Fruit fly (Drosophila melanogaster) whole organism, embryonic: ENCODE measurements around the gene CG12056.
A peak's percentile ranks its signal among the peaks of the same experiment; 100 is the strongest.

Experiments
- BEAF-32 ChIP-seq: fragments of 200-800 bp; sonication (Bioruptor generic); optimal IDR thresholded peaks from 3 replicates; lab custom pipeline; 2017; ENCODE audit warnings: missing biosample characterization, missing genetic modification characterization, mild to moderate bottlenecking, moderate library complexity, missing genetic modification reagents
- Bdp1 ChIP-seq: fragments of 200-800 bp; sonication (Bioruptor generic); optimal IDR thresholded peaks from 3 replicates; lab custom pipeline; 2016; ENCODE audit warnings: missing biosample characterization, missing genetic modification characterization
- BtbVII ChIP-seq: fragments of 200-800 bp; sonication (Bioruptor generic); optimal IDR thresholded peaks from 3 replicates; lab custom pipeline; 2017; ENCODE audit warnings: missing biosample characterization, mild to moderate bottlenecking, missing genetic modification characterization
- CG10267 ChIP-seq: fragments of 200-800 bp; sonication (Bioruptor generic); optimal IDR thresholded peaks from 2 replicates; lab custom pipeline; 2018; ENCODE audit warnings: missing biosample characterization, mild to moderate bottlenecking, missing genetic modification characterization, moderate library complexity
- CG11696 ChIP-seq: fragments of 200-800 bp; sonication (Bioruptor generic); IDR thresholded peaks from 2 replicates; pipeline ENCODE4 v1.3.6; 2022; ENCODE audit warnings: missing biosample characterization, missing genetic modification characterization
- CG14710 ChIP-seq: fragments of 200-800 bp; sonication (Bioruptor generic); optimal IDR thresholded peaks from 3 replicates; lab custom pipeline; 2019; ENCODE audit warnings: missing biosample characterization, mild to moderate bottlenecking, missing genetic modification characterization, moderate library complexity
- CG15601 ChIP-seq: fragments of 200-800 bp; sonication (Bioruptor generic); optimal IDR thresholded peaks from 3 replicates; lab custom pipeline; 2019; ENCODE audit warnings: missing biosample characterization, mild to moderate bottlenecking, missing genetic modification characterization, moderate library complexity
- CG1602 ChIP-seq: fragments of 200-800 bp; sonication (Bioruptor generic); optimal IDR thresholded peaks from 3 replicates; lab custom pipeline; 2016; ENCODE audit warnings: missing biosample characterization, missing genetic modification characterization
- CG2129 ChIP-seq: fragments of 200-800 bp; sonication (Bioruptor generic); IDR thresholded peaks from 2 replicates; pipeline ENCODE4 v1.3.6; 2022; ENCODE audit warnings: missing biosample characterization, missing genetic modification characterization; ENCODE audit not compliant: partially characterized antibody
- CG30431 ChIP-seq: fragments of 200-800 bp; sonication (Bioruptor generic); optimal IDR thresholded peaks from 2 replicates; lab custom pipeline; 2017; ENCODE audit warnings: missing biosample characterization, missing genetic modification characterization
- CG3065 ChIP-seq: fragments of 200-800 bp; sonication (Bioruptor generic); optimal IDR thresholded peaks from 2 replicates; lab custom pipeline; 2016; ENCODE audit warnings: missing biosample characterization, missing genetic modification characterization
- CG33213 ChIP-seq: fragments of 200-800 bp; sonication (Bioruptor generic); optimal IDR thresholded peaks from 3 replicates; lab custom pipeline; 2016; ENCODE audit warnings: missing biosample characterization, missing genetic modification characterization
- CG6791 ChIP-seq: fragments of 200-800 bp; sonication (Bioruptor generic); IDR thresholded peaks from 3 replicates; pipeline ENCODE4 v1.3.6; 2022; ENCODE audit warnings: missing biosample characterization, missing genetic modification characterization; ENCODE audit not compliant: partially characterized antibody
- CG7372 ChIP-seq: fragments of 200-800 bp; sonication (Bioruptor generic); IDR thresholded peaks from 2 replicates; pipeline ENCODE4 v1.3.6; 2022; ENCODE audit warnings: missing biosample characterization, missing genetic modification characterization
- CG8281 ChIP-seq: fragments of 200-800 bp; sonication (Bioruptor generic); optimal IDR thresholded peaks from 2 replicates; lab custom pipeline; 2018; ENCODE audit warnings: missing biosample characterization, mild to moderate bottlenecking, missing genetic modification characterization, moderate library complexity
- CG8765 ChIP-seq: fragments of 200-800 bp; sonication (Bioruptor generic); IDR thresholded peaks from 2 replicates; pipeline ENCODE4 v1.3.6; 2022; ENCODE audit warnings: missing biosample characterization, missing genetic modification characterization
- CG8944 ChIP-seq: fragments of 200-800 bp; sonication (Bioruptor generic); optimal IDR thresholded peaks from 3 replicates; lab custom pipeline; 2016; ENCODE audit warnings: missing biosample characterization, missing genetic modification characterization
- CG9817 ChIP-seq: fragments of 200-800 bp; sonication (Bioruptor generic); optimal IDR thresholded peaks from 2 replicates; lab custom pipeline; 2018; ENCODE audit warnings: missing biosample characterization, mild to moderate bottlenecking, missing genetic modification characterization, moderate library complexity
- D19B ChIP-seq: fragments of 200-800 bp; sonication (Bioruptor generic); optimal IDR thresholded peaks from 2 replicates; lab custom pipeline; 2017; ENCODE audit warnings: missing biosample characterization, mild to moderate bottlenecking, missing genetic modification characterization
- Dp ChIP-seq: fragments of 200-800 bp; sonication (Bioruptor generic); optimal IDR thresholded peaks from 2 replicates; lab custom pipeline; 2018; ENCODE audit warnings: missing biosample characterization, mild to moderate bottlenecking, missing genetic modification characterization, moderate library complexity
- Dref ChIP-seq: fragments of 200-800 bp; sonication (Bioruptor generic); IDR thresholded peaks from 2 replicates; pipeline ENCODE4 v1.3.6; 2022; ENCODE audit warnings: missing biosample characterization, missing genetic modification characterization
- H2.0 ChIP-seq: fragments of 200-800 bp; sonication (Bioruptor generic); IDR thresholded peaks from 2 replicates; pipeline ENCODE4 v1.3.6; 2022; ENCODE audit warnings: missing biosample characterization, missing genetic modification characterization
- HLHmδ ChIP-seq: fragments of 200-800 bp; sonication (Bioruptor generic); optimal IDR thresholded peaks from 2 replicates; lab custom pipeline; 2018; ENCODE audit warnings: missing biosample characterization, mild to moderate bottlenecking, missing genetic modification characterization, moderate library complexity
- Hey ChIP-seq: fragments of 200-800 bp; sonication (Bioruptor generic); optimal IDR thresholded peaks from 3 replicates; lab custom pipeline; 2018; ENCODE audit warnings: missing biosample characterization, mild to moderate bottlenecking, missing genetic modification characterization
- Hsf ChIP-seq: fragments of 200-800 bp; sonication (Bioruptor generic); optimal IDR thresholded peaks from 3 replicates; lab custom pipeline; 2016; ENCODE audit warnings: missing biosample characterization, missing genetic modification characterization
- Lim3 ChIP-seq: fragments of 200-800 bp; sonication (Bioruptor generic); IDR thresholded peaks from 2 replicates; pipeline ENCODE4 v1.3.6; 2022; ENCODE audit warnings: missing biosample characterization, missing genetic modification characterization
- MBD-R2 ChIP-seq: fragments of 200-800 bp; sonication (Bioruptor generic); IDR thresholded peaks from 2 replicates; pipeline ENCODE4 v1.3.6; 2022; ENCODE audit warnings: missing biosample characterization, missing genetic modification characterization
- Mad ChIP-seq: fragments of 200-800 bp; sonication (Bioruptor generic); optimal IDR thresholded peaks from 2 replicates; lab custom pipeline; 2016; ENCODE audit warnings: missing biosample characterization, missing genetic modification characterization
- Mes4 ChIP-seq: fragments of 200-800 bp; sonication (Bioruptor generic); optimal IDR thresholded peaks from 2 replicates; lab custom pipeline; 2016; ENCODE audit warnings: missing biosample characterization, missing genetic modification characterization
- Neu2 ChIP-seq: fragments of 200-800 bp; sonication (Bioruptor generic); optimal IDR thresholded peaks from 3 replicates; lab custom pipeline; 2016; ENCODE audit warnings: missing biosample characterization, missing genetic modification characterization, borderline replicate concordance
- NfI ChIP-seq: fragments of 200-800 bp; sonication (Bioruptor generic); optimal IDR thresholded peaks from 3 replicates; lab custom pipeline; 2018; ENCODE audit warnings: missing biosample characterization, mild to moderate bottlenecking, missing genetic modification characterization, moderate library complexity
- Sox102F ChIP-seq: fragments of 200-800 bp; sonication (Bioruptor generic); optimal IDR thresholded peaks from 2 replicates; lab custom pipeline; 2018; ENCODE audit warnings: missing biosample characterization, mild to moderate bottlenecking, missing genetic modification characterization, moderate library complexity
- Ssrp ChIP-seq: fragments of 200-800 bp; sonication (Bioruptor generic); optimal IDR thresholded peaks from 2 replicates; lab custom pipeline; 2018; ENCODE audit warnings: missing biosample characterization, mild to moderate bottlenecking, missing genetic modification characterization, moderate library complexity
- Taf1 ChIP-seq: fragments of 200-800 bp; sonication (Bioruptor generic); IDR thresholded peaks from 2 replicates; pipeline ENCODE4 v1.3.6; 2022; ENCODE audit warnings: missing biosample characterization, missing genetic modification characterization
- Usf ChIP-seq: fragments of 200-800 bp; sonication (Bioruptor generic); optimal IDR thresholded peaks from 2 replicates; lab custom pipeline; 2017; ENCODE audit warnings: missing genotype, missing biosample characterization, missing genetic modification characterization
- abd-A ChIP-seq: fragments of 200-800 bp; sonication (Bioruptor generic); optimal IDR thresholded peaks from 3 replicates; lab custom pipeline; 2019; ENCODE audit warnings: missing biosample characterization, mild to moderate bottlenecking, missing genetic modification characterization, moderate library complexity
- ap ChIP-seq: fragments of 200-800 bp; sonication (Bioruptor generic); IDR thresholded peaks from 2 replicates; pipeline ENCODE4 v1.3.6; 2022; ENCODE audit warnings: missing biosample characterization, missing genetic modification characterization
- az2 ChIP-seq: fragments of 200-800 bp; sonication (Bioruptor generic); optimal IDR thresholded peaks from 3 replicates; lab custom pipeline; 2016; ENCODE audit warnings: missing biosample characterization, missing genetic modification characterization
- cas ChIP-seq: fragments of 200-800 bp; sonication (Bioruptor generic); IDR thresholded peaks from 2 replicates; pipeline ENCODE4 v1.3.6; 2022; ENCODE audit warnings: missing biosample characterization, missing genetic modification characterization
- crol ChIP-seq: fragments of 200-800 bp; sonication (Bioruptor generic); IDR thresholded peaks from 2 replicates; pipeline ENCODE4 v1.3.6; 2022; ENCODE audit warnings: missing biosample characterization, missing genetic modification characterization
- dimm ChIP-seq: fragments of 200-800 bp; sonication (Bioruptor generic); IDR thresholded peaks from 2 replicates; pipeline ENCODE4 v1.3.6; 2022; ENCODE audit warnings: missing biosample characterization, missing genetic modification characterization
- esg ChIP-seq: fragments of 200-800 bp; sonication (Bioruptor generic); conservative IDR thresholded peaks from 2 replicates; pipeline ENCODE4 v1.3.6; 2022; ENCODE audit warnings: missing biosample characterization, missing genetic modification characterization
- gem ChIP-seq: fragments of 200-800 bp; sonication (Bioruptor generic); optimal IDR thresholded peaks from 2 replicates; lab custom pipeline; 2019; ENCODE audit warnings: missing biosample characterization, mild to moderate bottlenecking, missing genetic modification characterization, moderate library complexity
- hkb ChIP-seq, 2 experiments: fragments of 200-800 bp in 1 of 2; fragments of >200 bp in 1 of 2; sonication (Bioruptor generic) in 1 of 2; IDR thresholded peaks in 1 of 2; optimal IDR thresholded peaks in 1 of 2; 2 replicates each; pipeline versions ENCODE4 v1.3.6 to Lab custom; 2017 to 2022; ENCODE audit warnings: missing biosample characterization in 1 of 2, missing genetic modification characterization in 1 of 2
- insv ChIP-seq, 2 experiments: fragments of 200-800 bp; sonication (Bioruptor generic); optimal IDR thresholded peaks; 3 replicates each; lab custom pipeline; 2016 to 2018; ENCODE audit warnings: missing biosample characterization in 2 of 2, missing genetic modification characterization in 2 of 2
- jing ChIP-seq: fragments of 200-800 bp; sonication (Bioruptor generic); optimal IDR thresholded peaks from 2 replicates; lab custom pipeline; 2018; ENCODE audit warnings: missing biosample characterization, mild to moderate bottlenecking, missing genetic modification characterization
- mirr ChIP-seq: fragments of 200-800 bp; sonication (Bioruptor generic); optimal IDR thresholded peaks from 3 replicates; lab custom pipeline; 2018; ENCODE audit warnings: missing biosample characterization, mild to moderate bottlenecking, missing genetic modification characterization
- so ChIP-seq: fragments of 200-800 bp; sonication (Bioruptor generic); IDR thresholded peaks from 3 replicates; pipeline ENCODE4 v1.3.6; 2022; ENCODE audit warnings: missing biosample characterization, missing genetic modification characterization
- stc ChIP-seq: fragments of 200-800 bp; sonication (Bioruptor generic); IDR thresholded peaks from 2 replicates; pipeline ENCODE4 v1.3.6; 2022; ENCODE audit warnings: missing biosample characterization, missing genetic modification characterization
- stwl ChIP-seq: fragments of 200-800 bp; sonication (Bioruptor generic); optimal IDR thresholded peaks from 3 replicates; lab custom pipeline; 2018; ENCODE audit warnings: missing biosample characterization, mild to moderate bottlenecking, missing genetic modification characterization, moderate library complexity
- sug ChIP-seq: fragments of 200-800 bp; optimal IDR thresholded peaks from 2 replicates; lab custom pipeline; 2019; ENCODE audit warnings: missing biosample characterization, mild to moderate bottlenecking, missing genetic modification characterization, moderate library complexity

Gene CG12056

DNA sequence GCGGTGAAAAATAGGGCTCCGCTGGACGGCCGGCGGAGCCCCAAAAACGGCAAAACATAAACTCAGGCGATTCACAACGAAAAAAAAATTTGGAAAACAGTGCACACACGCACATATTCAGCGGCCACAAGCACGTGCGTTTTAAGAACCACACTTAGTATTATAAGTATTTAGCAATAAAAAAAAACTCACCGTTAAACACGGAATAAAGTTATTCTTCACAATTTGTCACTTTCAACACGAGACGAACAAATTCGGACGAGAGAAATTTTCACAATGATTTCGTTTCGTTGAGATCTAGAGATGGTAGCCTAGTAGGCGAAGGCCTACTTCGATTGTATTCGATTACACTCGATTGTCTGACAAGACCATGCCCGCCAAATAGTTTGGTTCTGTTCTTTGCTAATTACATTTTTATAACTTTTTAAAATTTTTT, 36.1 kb upstream of the CG12056 start, which contains the start of gene His3.3B (continued):
- TF ChIP-seq CG2129 (GFP tag; lab: Robert Waterston, UW) (no peak), abd-A (tag; lab: Kevin White, UChicago) (no peak), Bdp1 (GFP tag; lab: Kevin White, UChicago) (no peak), MBD-R2 (GFP tag; lab: Robert Waterston, UW) (no peak), Taf1 (no peak), Dp (GFP tag; lab: Kevin White, UChicago) (peak; percentile 81), gem (no peak), CG1602 (GFP tag; lab: Kevin White, UChicago) (no peak), hkb (optimal IDR thresholded peaks at IDR 0.05; lab: Kevin White, UChicago) (no peak), hkb (GFP tag; IDR thresholded peaks at IDR 0.05; lab: Robert Waterston, UW) (no peak; the same call in 1 of the 2 replicates), Sox102F (GFP tag; lab: Kevin White, UChicago) (no peak), jing (GFP tag; lab: Kevin White, UChicago) (no peak), cas (GFP tag; lab: Robert Waterston, UW) (no peak), D19B (GFP tag; lab: Kevin White, UChicago) (no peak), insv (GFP tag; optimal IDR thresholded peaks at IDR 0.05; lab: Kevin White, UChicago) (peak in 1 of 2 experiments; percentile 34), Dref (GFP tag; lab: Robert Waterston, UW) (peak; percentile 91), H2.0 (GFP tag; lab: Robert Waterston, UW) (no peak), CG14710 (tag; lab: Kevin White, UChicago) (peak; percentile 42), stc (no peak), Mad (GFP tag; lab: Kevin White, UChicago) (no peak), CG7372 (GFP tag; lab: Robert Waterston, UW) (no peak), Mes4 (no peak), mirr (GFP tag; lab: Kevin White, UChicago) (peak; percentile 21), CG6791 (0 out of 3 replicates have a peak, but pooled peaks have one; percentile 39), CG8944 (GFP tag; lab: Kevin White, UChicago) (no peak), Ssrp (tag; lab: Kevin White, UChicago) (no peak), NfI (GFP tag; lab: Kevin White, UChicago) (no peak), ap (GFP tag; lab: Robert Waterston, UW) (no peak), Hey (no peak), esg (no peak), BtbVII (GFP tag; lab: Kevin White, UChicago) (peak; percentile 7), Hsf (GFP tag; lab: Kevin White, UChicago) (no peak), BEAF-32 (GFP tag; lab: Kevin White, UChicago) (peak; percentile 60), sug (no peak), CG30431 (GFP tag; lab: Kevin White, UChicago) (no peak), CG10267 (tag; lab: Kevin White, UChicago) (peak; percentile 47), Neu2 (GFP tag; lab: Kevin White, UChicago) (no peak), CG8765 (GFP tag; lab: Robert Waterston, UW) (no peak), CG15601 (tag; lab: Kevin White, UChicago) (peak; percentile 2), dimm (GFP tag; lab: Robert Waterston, UW) (no peak), az2 (GFP tag; lab: Kevin White, UChicago) (no peak), CG11696 (GFP tag; lab: Robert Waterston, UW) (no peak), Lim3 (GFP tag; lab: Robert Waterston, UW) (no peak), so (GFP tag; lab: Robert Waterston, UW) (no peak), crol (GFP tag; lab: Robert Waterston, UW) (no peak), stwl (tag; lab: Kevin White, UChicago) (peak; percentile 40), HLHmδ (no peak), Usf (no peak), CG9817 (tag; lab: Kevin White, UChicago) (no peak), CG8281 (tag; lab: Kevin White, UChicago) (no peak), CG3065 (peak; percentile 82), CG33213 (GFP tag; lab: Kevin White, UChicago) (no peak)
